Worm (Caenorhabditis elegans) whole organism, midembryonic: ENCODE data around the gene pqn-73.

ENCODE experiments used
- T22C8.4 ChIP-seq: fragments of 200-800 bp; sonication (Bioruptor generic); IDR thresholded peaks from 2 replicates; pipeline ENCODE4 v1.3.6; 2022; ENCODE audit warnings: missing genetic modification characterization, missing compliant biosample characterization
- cog-1 ChIP-seq: sonication (generic microtip); optimal IDR thresholded peaks from 2 replicates; lab custom pipeline; 2016; ENCODE audit warnings: missing genetic modification characterization, missing compliant biosample characterization
- flt-1 ChIP-seq: fragments of 200-800 bp; sonication (Bioruptor generic); IDR thresholded peaks from 2 replicates; pipeline ENCODE4 v1.3.6; 2022; ENCODE audit warnings: missing genetic modification characterization, missing compliant biosample characterization
- klf-2 ChIP-seq: fragments of 200-800 bp; sonication (Bioruptor generic); conservative IDR thresholded peaks from 2 replicates; pipeline ENCODE4 v1.3.6; 2022; ENCODE audit warnings: missing genetic modification reagents, missing genetic modification characterization, missing compliant biosample characterization
- med-1 ChIP-seq: sonication (generic microtip); optimal IDR thresholded peaks from 2 replicates; lab custom pipeline; 2017; ENCODE audit warnings: missing genetic modification characterization, mild to moderate bottlenecking, missing compliant biosample characterization, antibody characterized with exemption, missing genetic modification reagents; ENCODE audit not compliant: insufficient read depth
- ref-1 ChIP-seq: fragments of 200-800 bp; sonication (Bioruptor generic); conservative IDR thresholded peaks from 2 replicates; pipeline ENCODE4 v1.3.6; 2022; ENCODE audit warnings: missing genetic modification reagents, missing genetic modification characterization, missing compliant biosample characterization
- tab-1 ChIP-seq: fragments of 200-800 bp; sonication (Bioruptor generic); IDR thresholded peaks from 2 replicates; pipeline ENCODE4 v1.3.6; 2022; ENCODE audit warnings: missing genetic modification characterization, missing compliant biosample characterization
- ztf-23 ChIP-seq: fragments of 200-800 bp; sonication (Bioruptor generic); IDR thresholded peaks from 2 replicates; pipeline ENCODE4 v1.3.6; 2022; ENCODE audit warnings: missing genetic modification reagents, missing genetic modification characterization, missing compliant biosample characterization
- ztf-29 ChIP-seq: fragments of 200-800 bp; sonication (Bioruptor generic); IDR thresholded peaks from 2 replicates; pipeline ENCODE4 v1.3.6; 2022; ENCODE audit warnings: missing genetic modification reagents, missing genetic modification characterization, missing compliant biosample characterization

Gene pqn-73

ce11 chrII:8566806-8567266, 26.3 kb downstream of the pqn-73 start, which contains the start of gene F54C9.3:
Gene F54C9.3, minus strand, starts transcription at chrII:8566856.
- TF ChIP-seq ztf-23 (GFP tag; lab: Robert Waterston, UW) (no peak), ztf-29 (no peak), med-1 (GFP tag; lab: Kevin White, UChicago) (no peak), ref-1 (GFP tag; lab: Robert Waterston, UW) (no peak)

ce11 chrII:8568234-8568969, 27.9 kb downstream of the pqn-73 start:
- TF ChIP-seq flt-1, result no peak
- no peak for TF ChIP-seq tab-1 (GFP tag; lab: Robert Waterston, UW)
- no peak for TF ChIP-seq ztf-29
- no peak for TF ChIP-seq klf-2 (GFP tag; lab: Robert Waterston, UW)
- no peak for TF ChIP-seq T22C8.4 (GFP tag; lab: Robert Waterston, UW)
- TF ChIP-seq med-1 (GFP tag; lab: Kevin White, UChicago), result no peak
- no peak for TF ChIP-seq cog-1 (tag; lab: Kevin White, UChicago)
- TF ChIP-seq ref-1 (GFP tag; lab: Robert Waterston, UW), result no peak
- no peak for TF ChIP-seq ztf-23 (GFP tag; lab: Robert Waterston, UW)

ce11 chrII:8569038-8569977, 28.8 kb downstream of the pqn-73 start, which contains the start of the genes col-38 and rpl-5:
Gene col-38, minus strand, starts transcription at chrII:8569088.
Gene rpl-5, plus strand, starts transcription at chrII:8569927.
- TF ChIP-seq ztf-29 (no peak), flt-1 (peak; percentile 78), med-1 (GFP tag; lab: Kevin White, UChicago) (no peak), T22C8.4 (GFP tag; lab: Robert Waterston, UW) (no peak), ref-1 (GFP tag; lab: Robert Waterston, UW) (no peak), ztf-23 (GFP tag; lab: Robert Waterston, UW) (peak; percentile 80), klf-2 (GFP tag; lab: Robert Waterston, UW) (0 out of 2 replicates have a peak, but pooled peaks have one; percentile 9), cog-1 (tag; lab: Kevin White, UChicago) (peak; percentile 64), tab-1 (GFP tag; lab: Robert Waterston, UW) (no peak; the same call in 1 of the 2 replicates)

- no peak for TF ChIP-seq ztf-23 (GFP tag; lab: Robert Waterston, UW)
- no peak for TF ChIP-seq T22C8.4 (GFP tag; lab: Robert Waterston, UW)
- TF ChIP-seq flt-1, result no peak
- TF ChIP-seq med-1 (GFP tag; lab: Kevin White, UChicago), result no peak
- no peak for TF ChIP-seq cog-1 (tag; lab: Kevin White, UChicago)
- no peak for TF ChIP-seq tab-1 (GFP tag; lab: Robert Waterston, UW)
- TF ChIP-seq ztf-29, result no peak
- no peak for TF ChIP-seq ref-1 (GFP tag; lab: Robert Waterston, UW)
- TF ChIP-seq klf-2 (GFP tag; lab: Robert Waterston, UW), result no peak
Measured at ce11 chrII:8570977-8571376, 30.5 kb downstream of the pqn-73 start, which contains the start of gene bcs-1. Gene bcs-1, plus strand, starts transcription at chrII:8571085.

ce11 chrII:8573044-8573443, 32.5 kb downstream of the pqn-73 start, which contains the start of gene F54C9.7:
Gene F54C9.7, plus strand, starts transcription at chrII:8573344.
- TF ChIP-seq ztf-29 (no peak), ztf-23 (GFP tag; lab: Robert Waterston, UW) (no peak), klf-2 (GFP tag; lab: Robert Waterston, UW) (no peak)

ce11 chrII:8575184-8575583, 34.7 kb downstream of the pqn-73 start, which contains the start of gene puf-5:
Gene puf-5, plus strand, starts transcription at chrII:8575541.
- TF ChIP-seq med-1 (GFP tag; lab: Kevin White, UChicago) (no peak), klf-2 (GFP tag; lab: Robert Waterston, UW) (no peak), cog-1 (tag; lab: Kevin White, UChicago) (no peak), ztf-23 (GFP tag; lab: Robert Waterston, UW) (no peak), tab-1 (GFP tag; lab: Robert Waterston, UW) (no peak), T22C8.4 (GFP tag; lab: Robert Waterston, UW) (no peak), ref-1 (GFP tag; lab: Robert Waterston, UW) (no peak), ztf-29 (no peak), flt-1 (no peak)

ce11 chrII:8577509-8578099, 37.1 kb downstream of the pqn-73 start, which contains the start of gene F54C9.9:
Gene F54C9.9, plus strand, starts transcription at chrII:8578049.
- TF ChIP-seq T22C8.4 (GFP tag; lab: Robert Waterston, UW) (no peak), cog-1 (tag; lab: Kevin White, UChicago) (no peak), ztf-23 (GFP tag; lab: Robert Waterston, UW) (no peak), ztf-29 (no peak), med-1 (GFP tag; lab: Kevin White, UChicago) (no peak), klf-2 (GFP tag; lab: Robert Waterston, UW) (no peak), ref-1 (GFP tag; lab: Robert Waterston, UW) (no peak), flt-1 (no peak), tab-1 (GFP tag; lab: Robert Waterston, UW) (no peak)

ce11 chrII:8581700-8582099, 41.2 kb downstream of the pqn-73 start, which contains the start of gene arl-1:
Gene arl-1, plus strand, starts transcription at chrII:8582000.
- TF ChIP-seq ref-1 (GFP tag; lab: Robert Waterston, UW) (no peak), ztf-29 (no peak), med-1 (GFP tag; lab: Kevin White, UChicago) (no peak), tab-1 (GFP tag; lab: Robert Waterston, UW) (no peak), T22C8.4 (GFP tag; lab: Robert Waterston, UW) (no peak), cog-1 (tag; lab: Kevin White, UChicago) (no peak), klf-2 (GFP tag; lab: Robert Waterston, UW) (no peak), ztf-23 (GFP tag; lab: Robert Waterston, UW) (no peak), flt-1 (no peak)
